Fruit fly (Drosophila melanogaster): ENCODE results near the gene pira.

pira gene

DNA sequence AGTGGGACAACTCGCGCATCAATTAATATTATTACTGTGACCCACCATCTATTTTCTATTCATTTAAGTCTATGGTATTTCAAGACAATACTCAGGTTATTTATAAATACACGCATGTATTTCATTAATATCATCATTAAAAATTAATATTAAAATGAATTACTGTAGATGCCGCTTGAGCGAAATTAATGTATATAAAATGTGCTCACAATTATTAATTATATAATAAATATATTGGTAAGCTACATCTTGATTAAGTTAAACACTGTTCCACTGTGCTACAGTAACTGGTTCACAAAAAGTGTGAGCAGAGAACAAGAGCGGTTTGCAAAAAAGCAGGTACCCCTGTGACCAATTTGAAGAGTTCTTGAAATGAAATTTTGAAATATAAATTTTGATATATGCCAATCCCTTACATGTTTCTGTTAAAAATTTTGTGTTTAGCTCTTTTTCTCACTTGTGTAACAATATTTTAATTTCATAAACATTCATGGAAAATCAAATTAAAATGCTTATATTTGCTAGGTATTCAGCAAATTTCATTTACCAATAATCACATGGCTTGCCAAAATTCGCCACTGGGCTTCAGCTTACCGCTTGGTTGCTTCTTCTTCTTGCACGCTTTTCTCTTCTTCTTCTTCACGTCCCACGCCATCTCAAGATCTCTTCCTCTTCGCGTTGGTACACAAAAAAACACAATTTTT, 12.3 kb downstream of the pira start (continued):
- TF ChIP-seq Gug (GFP tag; IDR thresholded peaks at IDR 0.05) (peak; percentile 99), ssp (GFP tag; IDR thresholded peaks at IDR 0.05) (peak; percentile 96), ATbp (GFP tag; optimal IDR thresholded peaks at IDR 0.05) (peak; percentile 100), wor (GFP tag; IDR thresholded peaks at IDR 0.05) (peak; percentile 100), chif (GFP tag; optimal IDR thresholded peaks at IDR 0.05) (peak; percentile 100), cas (GFP tag; IDR thresholded peaks at IDR 0.05) (peak; percentile 99), al (GFP tag; IDR thresholded peaks at IDR 0.05) (peak; percentile 100), CG15514 (GFP tag; optimal IDR thresholded peaks at IDR 0.05) (peak; percentile 97), CG14667 (GFP tag; IDR thresholded peaks at IDR 0.05) (peak; percentile 98), mld (GFP tag; IDR thresholded peaks at IDR 0.05; ENCODE audit: partially characterized antibody) (peak; percentile 42; the same call in 1 of the 3 replicates), ab (GFP tag; optimal IDR thresholded peaks at IDR 0.05) (peak; percentile 99), CG12391 (tag; optimal IDR thresholded peaks at IDR 0.05) (peak; percentile 100), Optix (GFP tag; IDR thresholded peaks at IDR 0.05) (peak; percentile 98), grau (tag; optimal IDR thresholded peaks at IDR 0.05) (peak; percentile 100), D19A (tag; optimal IDR thresholded peaks at IDR 0.05) (peak; percentile 98), CG17802 (tag; optimal IDR thresholded peaks at IDR 0.05) (peak; percentile 93), knrl (GFP tag; IDR thresholded peaks at IDR 0.05; ENCODE audit: partially characterized antibody) (peak; percentile 62; the same call in 2 of the 3 replicates), exex (tag; optimal IDR thresholded peaks at IDR 0.05) (peak; percentile 100), Dp (GFP tag; optimal IDR thresholded peaks at IDR 0.05) (peak; percentile 57), Ets65A (GFP tag) (peak; percentile 100), pb (GFP tag; optimal IDR thresholded peaks at IDR 0.05) (peak; percentile 100), CG10147 (GFP tag; optimal IDR thresholded peaks at IDR 0.05) (peak; percentile 100), nerfin-2 (GFP tag; IDR thresholded peaks at IDR 0.05; ENCODE audit: partially characterized antibody) (0 out of 2 replicates have a peak, but pooled peaks have one; percentile 42), CG14050 (GFP tag; IDR thresholded peaks at IDR 0.05) (peak; percentile 100), tgo (GFP tag; IDR thresholded peaks at IDR 0.05) (peak; percentile 100), Antp (GFP tag; optimal IDR thresholded peaks at IDR 0.05) (peak; percentile 99), CG16813 (GFP tag; IDR thresholded peaks at IDR 0.05; ENCODE audit: partially characterized antibody) (peak; percentile 58), Bdp1 (GFP tag; optimal IDR thresholded peaks at IDR 0.05) (peak; percentile 96), CG18011 (GFP tag; optimal IDR thresholded peaks at IDR 0.05) (peak; percentile 94), lmd (GFP tag; IDR thresholded peaks at IDR 0.05) (peak; percentile 100), CG4854 (GFP tag; optimal IDR thresholded peaks at IDR 0.05) (peak; percentile 100), esg (GFP tag; conservative IDR thresholded peaks at IDR 0.05) (peak; percentile 99), tx (GFP tag; optimal IDR thresholded peaks at IDR 0.05) (peak; percentile 100), Doc2 (GFP tag; IDR thresholded peaks at IDR 0.05) (peak; percentile 99), CG16863 (GFP tag; optimal IDR thresholded peaks at IDR 0.05) (peak; percentile 100), Atf3 (GFP tag; optimal IDR thresholded peaks at IDR 0.05) (peak; percentile 99), Kr (GFP tag; optimal IDR thresholded peaks at IDR 0.05) (peak; percentile 95), fru (optimal IDR thresholded peaks at IDR 0.05) (no peak), jing (GFP tag; optimal IDR thresholded peaks at IDR 0.05) (peak; percentile 99), Rx (GFP tag; IDR thresholded peaks at IDR 0.05) (peak; percentile 99), vnd (GFP tag; IDR thresholded peaks at IDR 0.05; ENCODE audit: partially characterized antibody) (peak; percentile 61; the same call in 1 of the 3 replicates), vfl (GFP tag; optimal IDR thresholded peaks at IDR 0.05) (peak; percentile 100), Hr39 (optimal IDR thresholded peaks at IDR 0.05) (no peak), cwo (GFP tag; optimal IDR thresholded peaks at IDR 0.05) (peak; percentile 100), CG18599 (GFP tag; optimal IDR thresholded peaks at IDR 0.05) (peak; percentile 100), sug (tag; optimal IDR thresholded peaks at IDR 0.05) (peak; percentile 100), corto (GFP tag; optimal IDR thresholded peaks at IDR 0.05) (peak; percentile 85), ara (GFP tag; IDR thresholded peaks at IDR 0.05) (peak; percentile 96), stwl (tag; optimal IDR thresholded peaks at IDR 0.05) (peak; percentile 81), CG14441 (GFP tag; IDR thresholded peaks at IDR 0.05) (peak; percentile 100)

All from whole organism, embryonic.